Worm (Caenorhabditis elegans): ENCODE data around the gene zgpa-1.

zgpa-1 gene

ce11 chrIV:7789521-7789949 lies 23.1 kb downstream of the zgpa-1 start, which contains the start of gene imp-3:
Gene imp-3, minus strand, starts transcription at chrIV:7789613.
- TF ChIP-seq ama-1 (optimal IDR thresholded peaks at IDR 0.05) (peak; percentile 54), ceh-34 (tag; optimal IDR thresholded peaks at IDR 0.05) (peak; percentile 1), ttx-3 (tag; optimal IDR thresholded peaks at IDR 0.05) (no peak), hlh-30 (tag; optimal IDR thresholded peaks at IDR 0.05; ENCODE audit: insufficient read depth) (peak; percentile 12), ceh-48 (tag; optimal IDR thresholded peaks at IDR 0.05) (peak; percentile 22), hlh-13 (GFP tag; optimal IDR thresholded peaks at IDR 0.05) (no peak), lin-11 (tag; optimal IDR thresholded peaks at IDR 0.05) (peak; percentile 5)

ce11 chrIV:7785506-7786065 lies 27.0 kb downstream of the zgpa-1 start, which contains the start of gene tag-322:
Gene tag-322, minus strand, starts transcription at chrIV:7785556.
- no peak for TF ChIP-seq T23F11.4 (GFP tag; optimal IDR thresholded peaks at IDR 0.05)
- peak; percentile 31 for TF ChIP-seq nfya-1 (tag; optimal IDR thresholded peaks at IDR 0.05)
- TF ChIP-seq elt-2 (tag; optimal IDR thresholded peaks at IDR 0.05) = no peak
- TF ChIP-seq unc-55 (GFP tag; optimal IDR thresholded peaks at IDR 0.05) = peak; percentile 1

ce11 chrIV:7783801-7784411 lies 28.7 kb downstream of the zgpa-1 start, which contains the start of gene tag-321:
Gene tag-321, minus strand, starts transcription at chrIV:7783851.
- TF ChIP-seq ceh-30 (tag; optimal IDR thresholded peaks at IDR 0.05) (no peak), ztf-16 (tag; optimal IDR thresholded peaks at IDR 0.05) (no peak), npax-4 (tag; optimal IDR thresholded peaks at IDR 0.05) (no peak), ceh-14 (tag; optimal IDR thresholded peaks at IDR 0.05) (no peak), dve-1 (tag; optimal IDR thresholded peaks at IDR 0.05) (no peak), sox-2 (GFP tag; IDR thresholded peaks at IDR 0.05) (no peak), dmd-4 (tag; optimal IDR thresholded peaks at IDR 0.05; ENCODE audit: borderline replicate concordance) (no peak), pag-3 (tag; optimal IDR thresholded peaks at IDR 0.05; ENCODE audit: borderline replicate concordance) (no peak), ama-1 (optimal IDR thresholded peaks at IDR 0.05) (no peak), fax-1 (tag; optimal IDR thresholded peaks at IDR 0.05) (no peak), odd-2 (tag; optimal IDR thresholded peaks at IDR 0.05) (no peak), pha-4 (tag; optimal IDR thresholded peaks at IDR 0.05) (no peak), pat-9 (tag; optimal IDR thresholded peaks at IDR 0.05) (no peak), nhr-11 (tag; optimal IDR thresholded peaks at IDR 0.05) (no peak), tbx-7 (tag; optimal IDR thresholded peaks at IDR 0.05) (no peak)

ce11 chrIV:7782292-7782691 lies 30.3 kb downstream of the zgpa-1 start, which contains the start of gene sec-10:
Gene sec-10, minus strand, starts transcription at chrIV:7782499.
- no peak for TF ChIP-seq ceh-22 (tag; optimal IDR thresholded peaks at IDR 0.05)
- TF ChIP-seq lin-11 (tag; optimal IDR thresholded peaks at IDR 0.05) = no peak

- TF ChIP-seq unc-55 (GFP tag; optimal IDR thresholded peaks at IDR 0.05) (no peak), fkh-6 (tag; optimal IDR thresholded peaks at IDR 0.05) (no peak), odd-2 (tag; optimal IDR thresholded peaks at IDR 0.05) (no peak), eyg-1 (tag; optimal IDR thresholded peaks at IDR 0.05) (no peak), npax-4 (tag; optimal IDR thresholded peaks at IDR 0.05) (no peak), lim-6 (tag; optimal IDR thresholded peaks at IDR 0.05) (no peak), hlh-13 (GFP tag; optimal IDR thresholded peaks at IDR 0.05) (no peak), ceh-45 (GFP tag; IDR thresholded peaks at IDR 0.05) (no peak), syd-9 (tag; optimal IDR thresholded peaks at IDR 0.05) (no peak), Y22D7AL.16 (tag; optimal IDR thresholded peaks at IDR 0.05) (no peak), ceh-48 (tag; optimal IDR thresholded peaks at IDR 0.05) (no peak), ahr-1 (tag; optimal IDR thresholded peaks at IDR 0.05) (no peak), ztf-16 (tag; optimal IDR thresholded peaks at IDR 0.05) (no peak), pat-9 (tag; optimal IDR thresholded peaks at IDR 0.05) (no peak), pha-2 (tag; optimal IDR thresholded peaks at IDR 0.05) (no peak), elt-4 (tag; optimal IDR thresholded peaks at IDR 0.05) (no peak)
Measured at ce11 chrIV:7778865-7779264, 33.7 kb downstream of the zgpa-1 start, which contains the start of gene rpap-3. Gene rpap-3, minus strand, starts transcription at chrIV:7778965.

Data from whole organism, late embryonic.